Worm (Caenorhabditis elegans) whole organism, mixed stage, embryonic: ENCODE data around the gene C36B7.6.

Source experiments
- elt-1 ChIP-seq: sonication (generic microtip); optimal IDR thresholded peaks from 2 replicates; lab custom pipeline; 2017; ENCODE audit warnings: missing genetic modification characterization, mild to moderate bottlenecking, missing compliant biosample characterization, antibody characterized with exemption, moderate library complexity, borderline replicate concordance; ENCODE audit not compliant: insufficient read depth
- lin-13 ChIP-seq: fragments of 150-350 bp; optimal IDR thresholded peaks from 2 replicates; lab custom pipeline; 2014; ENCODE audit warnings: missing biosample characterization, missing genetic modification characterization
- lsy-2 ChIP-seq: fragments of 150-350 bp; optimal IDR thresholded peaks from 2 replicates; lab custom pipeline; 2014; ENCODE audit warnings: missing biosample characterization, missing genetic modification characterization
- nhr-28 ChIP-seq: fragments of 150-350 bp; optimal IDR thresholded peaks from 2 replicates; lab custom pipeline; 2014; ENCODE audit warnings: missing biosample characterization, missing genetic modification characterization
- snpc-4 ChIP-seq: fragments of 150-350 bp; optimal IDR thresholded peaks from 2 replicates; lab custom pipeline; 2014; ENCODE audit warnings: missing biosample characterization, missing genetic modification characterization
- ztf-11 ChIP-seq: fragments of 150-350 bp; optimal IDR thresholded peaks from 2 replicates; lab custom pipeline; 2014; ENCODE audit warnings: missing biosample characterization, missing genetic modification characterization

DNA sequence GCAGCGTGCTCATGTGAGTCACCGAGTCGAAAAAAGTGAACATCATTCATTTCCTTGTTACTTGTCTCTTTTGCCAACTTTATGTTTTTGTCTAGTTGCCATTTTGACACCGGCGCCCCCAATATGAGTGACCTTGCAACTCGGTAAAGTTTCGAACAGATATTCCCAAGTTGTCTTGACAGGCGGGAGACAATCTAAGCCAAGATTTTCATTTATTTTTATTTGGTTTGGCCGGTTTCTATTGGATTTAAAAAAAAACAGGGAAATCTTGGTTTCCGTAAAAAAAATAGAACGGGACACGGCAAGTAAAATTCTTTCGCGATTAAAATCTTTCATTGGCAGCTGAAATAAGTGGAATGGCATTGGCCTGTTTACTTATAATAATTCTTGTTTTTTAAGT is 31.1 kb upstream of the C36B7.6 start:
- TF ChIP-seq lsy-2 (tag; lab: Kevin White, UChicago) (no peak), ztf-11 (tag; lab: Kevin White, UChicago) (no peak), elt-1 (tag; lab: Kevin White, UChicago) (no peak), nhr-28 (tag; lab: Kevin White, UChicago) (no peak), lin-13 (no peak), snpc-4 (no peak)
